Worm (Caenorhabditis elegans) whole organism, young adult: Measurements from ENCODE around the gene F41C3.11.

ENCODE experiments used
- B0336.3 ChIP-seq: fragments of 200-800 bp; sonication (Bioruptor generic); IDR thresholded peaks from 2 replicates; pipeline ENCODE4 v1.3.6; 2022; ENCODE audit warnings: missing genetic modification characterization, missing compliant biosample characterization
- aptf-3 ChIP-seq: fragments of 200-800 bp; sonication (Bioruptor generic); IDR thresholded peaks from 2 replicates; pipeline ENCODE4 v1.3.6; 2022; ENCODE audit warnings: missing genetic modification characterization, missing compliant biosample characterization
- attf-3 ChIP-seq: fragments of 200-800 bp; sonication (Bioruptor generic); conservative IDR thresholded peaks from 2 replicates; pipeline ENCODE4 v1.3.6; 2022; ENCODE audit warnings: missing genetic modification reagents, missing genetic modification characterization, missing compliant biosample characterization
- ceh-100 ChIP-seq: fragments of 200-800 bp; sonication (Bioruptor generic); IDR thresholded peaks from 2 replicates; pipeline ENCODE4 v1.3.6; 2022; ENCODE audit warnings: missing genetic modification reagents, missing genetic modification characterization, missing compliant biosample characterization
- him-1 ChIP-seq: sonication (generic microtip); optimal IDR thresholded peaks from 2 replicates; lab custom pipeline; 2016; ENCODE audit warnings: missing genotype, missing genetic modification reagents, missing genetic modification characterization, missing compliant biosample characterization
- lag-1 ChIP-seq: fragments of 200-800 bp; sonication (Bioruptor generic); IDR thresholded peaks from 2 replicates; pipeline ENCODE4 v1.3.6; 2022; ENCODE audit warnings: missing genetic modification reagents, missing genetic modification characterization, missing compliant biosample characterization
- mxl-1 ChIP-seq: sonication (generic microtip); optimal IDR thresholded peaks from 2 replicates; lab custom pipeline; 2016; ENCODE audit warnings: missing genetic modification characterization, missing compliant biosample characterization
- nhr-90 ChIP-seq: sonication (generic microtip); optimal IDR thresholded peaks from 2 replicates; lab custom pipeline; 2016; ENCODE audit warnings: missing genotype, mild to moderate bottlenecking, missing genetic modification characterization, missing compliant biosample characterization
- pha-4 ChIP-seq: fragments of 150-350 bp; sonication (generic microtip); optimal IDR thresholded peaks from 2 replicates; lab custom pipeline; 2014; ENCODE audit warnings: missing biosample characterization, missing genetic modification reagents, missing genetic modification characterization
- snpc-1.1 ChIP-seq: sonication (generic microtip); optimal IDR thresholded peaks from 2 replicates; lab custom pipeline; 2017; ENCODE audit warnings: missing genetic modification characterization, mild to moderate bottlenecking, missing compliant biosample characterization, antibody characterized with exemption, moderate library complexity, missing genotype, missing genetic modification reagents; ENCODE audit not compliant: insufficient read depth
- snpc-4 ChIP-seq, 5 experiments: fragments of 150-350 bp in 1 of 5; sonication (generic microtip) in 4 of 5; optimal IDR thresholded peaks; 2 replicates each; lab custom pipeline; 2014 to 2018; ENCODE audit warnings: missing genetic modification characterization in 5 of 5, missing biosample characterization in 3 of 5, antibody characterized with exemption in 2 of 5, mild to moderate bottlenecking in 2 of 5, missing compliant biosample characterization in 2 of 5, missing genotype in 2 of 5, moderate library complexity in 2 of 5, missing genetic modification reagents in 1 of 5
- unc-62 ChIP-seq: fragments of 150-350 bp; optimal IDR thresholded peaks from 2 replicates; lab custom pipeline; 2014; ENCODE audit warnings: missing biosample characterization, missing genetic modification reagents, missing genetic modification characterization

DNA sequence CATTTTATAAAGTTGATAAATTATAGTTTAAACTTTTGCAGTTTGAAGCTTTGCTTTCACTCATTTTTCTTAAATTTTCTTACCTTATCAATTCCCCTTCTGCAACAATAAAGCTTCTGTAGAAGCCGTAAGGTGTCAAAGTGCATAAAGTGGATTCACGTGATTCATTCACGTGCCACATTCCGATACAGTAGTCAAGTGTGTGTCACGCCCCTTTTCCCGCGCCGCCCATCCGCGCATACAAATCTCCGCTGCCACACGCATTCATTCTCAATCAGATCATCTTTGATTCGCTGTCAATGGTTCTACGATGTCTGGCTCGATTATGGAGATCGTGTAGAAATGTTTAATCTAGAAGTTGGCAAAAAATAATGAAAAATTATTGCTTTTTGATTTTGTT is 13.3 kb upstream of the F41C3.11 start:
- TF ChIP-seq attf-3 (GFP tag; lab: Robert Waterston, UW) (no peak), mxl-1 (tag; lab: Kevin White, UChicago) (no peak), unc-62 (GFP tag; lab: Kevin White, UChicago) (no peak), snpc-4 (GFP tag; optimal IDR thresholded peaks at IDR 0.05; lab: Kevin White, UChicago) (no peak), snpc-4 (tag; optimal IDR thresholded peaks at IDR 0.05; lab: Kevin White, UChicago) (no peak), B0336.3 (GFP tag; lab: Robert Waterston, UW) (no peak), him-1 (tag; lab: Kevin White, UChicago) (no peak), pha-4 (tag; lab: Kevin White, UChicago) (no peak), aptf-3 (no peak), lag-1 (no peak), ceh-100 (GFP tag; lab: Robert Waterston, UW) (no peak), snpc-1.1 (tag; lab: Kevin White, UChicago) (no peak), nhr-90 (tag; lab: Kevin White, UChicago) (no peak)
